Worm (Caenorhabditis elegans) whole organism, L1 larva: ENCODE measurements around the gene lgc-15.

ENCODE experiments used
- C04F5.9 ChIP-seq: sonication (generic microtip); optimal IDR thresholded peaks from 2 replicates; lab custom pipeline; 2016; ENCODE audit warnings: missing genetic modification characterization, missing compliant biosample characterization
- C34B4.2 ChIP-seq: sonication (generic microtip); optimal IDR thresholded peaks from 2 replicates; lab custom pipeline; 2017; ENCODE audit warnings: mild to moderate bottlenecking, missing genetic modification characterization, missing compliant biosample characterization
- Y116A8C.19 ChIP-seq: sonication (generic microtip); optimal IDR thresholded peaks from 2 replicates; lab custom pipeline; 2016; ENCODE audit warnings: missing compliant biosample characterization, missing genetic modification characterization, borderline replicate concordance
- aha-1 ChIP-seq: fragments of 150-350 bp; optimal IDR thresholded peaks from 2 replicates; lab custom pipeline; 2014; ENCODE audit warnings: missing biosample characterization, missing genetic modification characterization
- alr-1 ChIP-seq: fragments of 200-800 bp; sonication (Bioruptor generic); optimal IDR thresholded peaks from 2 replicates; lab custom pipeline; 2018; ENCODE audit warnings: borderline replicate concordance, mild to moderate bottlenecking, missing genetic modification characterization, missing compliant biosample characterization
- aly-2 ChIP-seq: fragments of 150-350 bp; optimal IDR thresholded peaks from 2 replicates; lab custom pipeline; 2014; ENCODE audit warnings: missing biosample characterization, missing genetic modification characterization
- ama-1 ChIP-seq: fragments of 150-350 bp; optimal IDR thresholded peaks from 2 replicates; lab custom pipeline; 2014
- blmp-1 ChIP-seq: fragments of 150-350 bp; optimal IDR thresholded peaks from 2 replicates; lab custom pipeline; 2014; ENCODE audit warnings: missing biosample characterization, missing genetic modification characterization
- ceh-63 ChIP-seq: fragments of 200-800 bp; sonication (Bioruptor generic); optimal IDR thresholded peaks from 2 replicates; lab custom pipeline; 2018; ENCODE audit warnings: mild to moderate bottlenecking, missing genetic modification characterization, missing compliant biosample characterization
- ceh-88 ChIP-seq: fragments of 200-800 bp; sonication (Bioruptor generic); IDR thresholded peaks from 2 replicates; pipeline ENCODE4 v1.3.6; 2022; ENCODE audit warnings: missing genetic modification characterization, missing compliant biosample characterization
- ces-1 ChIP-seq: fragments of 150-350 bp; optimal IDR thresholded peaks from 2 replicates; lab custom pipeline; 2014; ENCODE audit warnings: missing biosample characterization, missing genetic modification reagents, missing genetic modification characterization
- dpl-1 ChIP-seq, 3 experiments: fragments of 150-350 bp in 2 of 3; sonication (generic microtip) in 1 of 3; optimal IDR thresholded peaks; 2 replicates each; lab custom pipeline; 2014 to 2017; ENCODE audit warnings: missing biosample characterization in 3 of 3, missing genetic modification characterization in 3 of 3, missing genetic modification reagents in 3 of 3
- dsc-1 ChIP-seq: sonication (generic microtip); optimal IDR thresholded peaks from 2 replicates; lab custom pipeline; 2016; ENCODE audit warnings: mild to moderate bottlenecking, missing genetic modification characterization, missing compliant biosample characterization
- efl-1 ChIP-seq, 4 experiments: fragments of 150-350 bp; optimal IDR thresholded peaks in 3 of 4; peaks in 1 of 4; 1 replicate in 1 of 4; 2 replicates in 3 of 4; lab custom pipeline; 2014; ENCODE audit warnings: missing biosample characterization in 2 of 4, missing genetic modification characterization in 2 of 4, missing genetic modification reagents in 2 of 4
- efl-3 ChIP-seq: fragments of 200-800 bp; sonication (Bioruptor generic); optimal IDR thresholded peaks from 2 replicates; lab custom pipeline; 2018; ENCODE audit warnings: mild to moderate bottlenecking, missing genetic modification characterization, missing compliant biosample characterization
- elt-2 ChIP-seq: sonication (generic microtip); optimal IDR thresholded peaks from 2 replicates; lab custom pipeline; 2016; ENCODE audit warnings: missing genetic modification characterization, mild to moderate bottlenecking, inconsistent platforms, missing compliant biosample characterization, missing genetic modification reagents
- elt-3 ChIP-seq, 6 experiments: fragments of 150-350 bp in 1 of 6; sonication (generic microtip); optimal IDR thresholded peaks; 2 replicates each; lab custom pipeline; 2017 to 2018; ENCODE audit warnings: missing biosample characterization in 6 of 6, missing genetic modification characterization in 6 of 6, inconsistent platforms in 1 of 6
- ets-5 ChIP-seq: fragments of 200-800 bp; sonication (Bioruptor generic); IDR thresholded peaks from 2 replicates; pipeline ENCODE4 v1.3.6; 2022; ENCODE audit warnings: missing genetic modification characterization, missing compliant biosample characterization
- fos-1 ChIP-seq: fragments of 150-350 bp; optimal IDR thresholded peaks from 2 replicates; lab custom pipeline; 2014; ENCODE audit warnings: missing biosample characterization, missing genetic modification characterization
- hlh-17 ChIP-seq: fragments of 200-800 bp; sonication (Bioruptor generic); optimal IDR thresholded peaks from 2 replicates; lab custom pipeline; 2018; ENCODE audit warnings: missing genetic modification characterization, mild to moderate bottlenecking, missing compliant biosample characterization, moderate library complexity, borderline replicate concordance
- irx-1 ChIP-seq: sonication (generic microtip); optimal IDR thresholded peaks from 2 replicates; lab custom pipeline; 2016; ENCODE audit warnings: missing genetic modification characterization, missing compliant biosample characterization
- lin-14 ChIP-seq: fragments of 200-800 bp; sonication (Bioruptor generic); optimal IDR thresholded peaks from 2 replicates; lab custom pipeline; 2018; ENCODE audit warnings: mild to moderate bottlenecking, missing genetic modification characterization, moderate library complexity, missing compliant biosample characterization
- lin-39 ChIP-seq: fragments of 150-350 bp; optimal IDR thresholded peaks from 2 replicates; lab custom pipeline; 2014; ENCODE audit warnings: missing biosample characterization, missing genetic modification reagents, missing genetic modification characterization
- lsy-2 ChIP-seq, 2 experiments: fragments of 150-350 bp; optimal IDR thresholded peaks; 2 replicates each; lab custom pipeline; 2014; ENCODE audit warnings: missing biosample characterization in 2 of 2, missing genetic modification characterization in 2 of 2
- mab-9 ChIP-seq: fragments of 200-800 bp; sonication (Bioruptor generic); IDR thresholded peaks from 2 replicates; pipeline ENCODE4 v1.3.6; 2022; ENCODE audit warnings: missing genetic modification reagents, missing genetic modification characterization, missing compliant biosample characterization
- nhr-11 ChIP-seq: fragments of 150-350 bp; optimal IDR thresholded peaks from 2 replicates; lab custom pipeline; 2014; ENCODE audit warnings: missing biosample characterization, missing genetic modification characterization
- nhr-12 ChIP-seq: sonication (generic microtip); optimal IDR thresholded peaks from 2 replicates; lab custom pipeline; 2017; ENCODE audit warnings: missing biosample characterization, missing genetic modification characterization
- nhr-19 ChIP-seq: fragments of 200-800 bp; sonication (Bioruptor generic); conservative IDR thresholded peaks from 2 replicates; pipeline ENCODE4 v1.3.6; 2022; ENCODE audit warnings: missing genetic modification characterization, missing compliant biosample characterization
- nhr-237 ChIP-seq: fragments of 150-350 bp; optimal IDR thresholded peaks from 2 replicates; lab custom pipeline; 2014; ENCODE audit warnings: missing biosample characterization, missing genetic modification characterization
- nhr-28 ChIP-seq: fragments of 150-350 bp; optimal IDR thresholded peaks from 2 replicates; lab custom pipeline; 2014; ENCODE audit warnings: missing biosample characterization, missing genetic modification characterization
- nhr-76 ChIP-seq: sonication (generic microtip); optimal IDR thresholded peaks from 2 replicates; lab custom pipeline; 2017; ENCODE audit warnings: missing biosample characterization, missing genetic modification characterization
- nhr-84 ChIP-seq: sonication (generic microtip); optimal IDR thresholded peaks from 2 replicates; lab custom pipeline; 2017; ENCODE audit warnings: missing biosample characterization, missing genetic modification characterization
- nhr-85 ChIP-seq: sonication (generic microtip); peaks from one replicate; lab custom pipeline; 2016; ENCODE audit warnings: missing genetic modification characterization, inconsistent platforms, missing compliant biosample characterization
- pag-3 ChIP-seq: sonication (generic microtip); optimal IDR thresholded peaks from 2 replicates; lab custom pipeline; 2017; ENCODE audit warnings: missing genetic modification characterization, mild to moderate bottlenecking, missing compliant biosample characterization, antibody characterized with exemption, borderline replicate concordance; ENCODE audit not compliant: insufficient read depth
- rnt-1 ChIP-seq: sonication (generic microtip); optimal IDR thresholded peaks from 2 replicates; lab custom pipeline; 2016; ENCODE audit warnings: mild to moderate bottlenecking, missing genetic modification characterization, moderate library complexity, missing compliant biosample characterization
- skn-1 ChIP-seq: fragments of 150-350 bp; optimal IDR thresholded peaks from 2 replicates; lab custom pipeline; 2014; ENCODE audit warnings: missing biosample characterization, missing genetic modification characterization
- snu-23 ChIP-seq: sonication (generic microtip); optimal IDR thresholded peaks from 2 replicates; lab custom pipeline; 2016; ENCODE audit warnings: missing genetic modification characterization, missing compliant biosample characterization
- sptf-1 ChIP-seq: fragments of 150-350 bp; optimal IDR thresholded peaks from 2 replicates; lab custom pipeline; 2014; ENCODE audit warnings: missing biosample characterization, missing genetic modification characterization
- swsn-7 ChIP-seq: sonication (generic microtip); optimal IDR thresholded peaks from 2 replicates; lab custom pipeline; 2016; ENCODE audit warnings: missing genetic modification characterization, missing compliant biosample characterization
- tlp-1 ChIP-seq: fragments of 150-350 bp; optimal IDR thresholded peaks from 2 replicates; lab custom pipeline; 2014; ENCODE audit warnings: missing biosample characterization, missing genetic modification characterization
- unc-130 ChIP-seq: fragments of 150-350 bp; optimal IDR thresholded peaks from 2 replicates; lab custom pipeline; 2017; ENCODE audit warnings: missing biosample characterization, missing genetic modification characterization, inconsistent platforms
- unc-30 ChIP-seq: sonication (generic microtip); optimal IDR thresholded peaks from 2 replicates; lab custom pipeline; 2017; ENCODE audit warnings: missing biosample characterization, missing genetic modification characterization
- vab-15 ChIP-seq: sonication (generic microtip); optimal IDR thresholded peaks from 2 replicates; lab custom pipeline; 2017; ENCODE audit warnings: missing genotype, mild to moderate bottlenecking, missing genetic modification characterization, missing compliant biosample characterization
- zag-1 ChIP-seq: fragments of 150-350 bp; optimal IDR thresholded peaks from 2 replicates; lab custom pipeline; 2014; ENCODE audit warnings: missing biosample characterization, missing genetic modification characterization
- zip-4 ChIP-seq: fragments of 200-800 bp; sonication (Bioruptor generic); optimal IDR thresholded peaks from 2 replicates; lab custom pipeline; 2018; ENCODE audit warnings: mild to moderate bottlenecking, missing genetic modification characterization, moderate library complexity, missing compliant biosample characterization
- ztf-11 ChIP-seq, 2 experiments: sonication (generic microtip); optimal IDR thresholded peaks; 2 replicates each; lab custom pipeline; 2016 to 2017; ENCODE audit warnings: missing genetic modification characterization in 2 of 2, missing biosample characterization in 1 of 2, missing compliant biosample characterization in 1 of 2

lgc-15 gene

ce11 chrX:12103712-12104111 lies 10.4 kb upstream of the lgc-15 start, which contains the start of gene W03G11.3:
Gene W03G11.3 (minus strand): TSS chrX:12103812.
- TF ChIP-seq ces-1 (GFP tag; lab: Kevin White, UChicago) = no peak
- TF ChIP-seq aly-2 (tag; lab: Kevin White, UChicago) = no peak
- no peak for TF ChIP-seq blmp-1 (tag; lab: Kevin White, UChicago)
- no peak for TF ChIP-seq hlh-17 (GFP tag; lab: Kevin White, UChicago)
- TF ChIP-seq unc-130 (tag; lab: Kevin White, UChicago) = no peak
- TF ChIP-seq dpl-1 (GFP tag; optimal IDR thresholded peaks at IDR 0.05; lab: Kevin White, UChicago) = no peak
- TF ChIP-seq nhr-19 (GFP tag; lab: Robert Waterston, UW) = no peak
- no peak for TF ChIP-seq nhr-85 (tag; lab: Kevin White, UChicago)
- TF ChIP-seq C34B4.2 = no peak
- no peak for TF ChIP-seq nhr-76 (tag; lab: Kevin White, UChicago)
- no peak for TF ChIP-seq sptf-1 (tag; lab: Kevin White, UChicago)
- no peak for TF ChIP-seq lin-14 (GFP tag; lab: Kevin White, UChicago)
- no peak for TF ChIP-seq nhr-12 (tag; lab: Kevin White, UChicago)
- no peak for TF ChIP-seq snu-23
- no peak for TF ChIP-seq Y116A8C.19 (tag; lab: Kevin White, UChicago)
- no peak for TF ChIP-seq lsy-2 (tag; optimal IDR thresholded peaks at IDR 0.05; lab: Kevin White, UChicago)
- TF ChIP-seq zag-1 (tag; lab: Kevin White, UChicago) = no peak
- no peak for TF ChIP-seq mab-9 (GFP tag; lab: Robert Waterston, UW)
- no peak for TF ChIP-seq elt-2 (tag; lab: Kevin White, UChicago)

- TF ChIP-seq fos-1 (tag; lab: Kevin White, UChicago) (no peak), pag-3 (peak; percentile 7)
Measured at ce11 chrX:12104630-12105029, 9.5 kb upstream of the lgc-15 start, which contains the start of gene col-181. Gene col-181 (plus strand): TSS chrX:12104930.

ce11 chrX:12105458-12105857 lies 8.7 kb upstream of the lgc-15 start:
- no peak for TF ChIP-seq hlh-17 (GFP tag; lab: Kevin White, UChicago)
- no peak for TF ChIP-seq dpl-1 (GFP tag; optimal IDR thresholded peaks at IDR 0.05; lab: Kevin White, UChicago)
- TF ChIP-seq efl-3 (GFP tag; lab: Kevin White, UChicago) = no peak
- no peak for TF ChIP-seq ama-1 (lab: Kevin White, UChicago)
- no peak for TF ChIP-seq elt-3 (tag; optimal IDR thresholded peaks at IDR 0.05; lab: Kevin White, UChicago)
- no peak for TF ChIP-seq zip-4 (GFP tag; lab: Kevin White, UChicago)
- no peak for TF ChIP-seq skn-1 (tag; lab: Kevin White, UChicago)
- no peak for TF ChIP-seq vab-15 (tag; lab: Kevin White, UChicago)
- TF ChIP-seq fos-1 (tag; lab: Kevin White, UChicago) = no peak
- TF ChIP-seq unc-30 (tag; lab: Kevin White, UChicago) = no peak
- no peak for TF ChIP-seq nhr-11
- TF ChIP-seq nhr-28 (tag; lab: Kevin White, UChicago) = no peak
- TF ChIP-seq nhr-237 (tag; lab: Kevin White, UChicago) = no peak

- TF ChIP-seq C34B4.2 (no peak), rnt-1 (tag; lab: Kevin White, UChicago) (peak; percentile 84), C04F5.9 (tag; lab: Kevin White, UChicago) (peak; percentile 35), elt-2 (tag; lab: Kevin White, UChicago) (peak; percentile 38), aha-1 (tag; lab: Kevin White, UChicago) (no peak), irx-1 (tag; lab: Kevin White, UChicago) (peak; percentile 74), lin-14 (GFP tag; lab: Kevin White, UChicago) (peak; percentile 87), lsy-2 (tag; optimal IDR thresholded peaks at IDR 0.05; lab: Kevin White, UChicago) (peak; percentile 66 to 74), ceh-63 (GFP tag; lab: Kevin White, UChicago) (no peak), unc-30 (tag; lab: Kevin White, UChicago) (no peak), nhr-84 (no peak), ztf-11 (tag; optimal IDR thresholded peaks at IDR 0.05; lab: Kevin White, UChicago) (peak in 1 of 2 experiments; percentile 79), alr-1 (tag; lab: Kevin White, UChicago) (no peak), ceh-88 (GFP tag; lab: Robert Waterston, UW) (peak; percentile 50; the same call in 1 of the 2 replicates), tlp-1 (tag; lab: Kevin White, UChicago) (no peak), efl-1 (optimal IDR thresholded peaks at IDR 0.05; lab: Kevin White, UChicago) (peak; percentile 39 to 40), efl-1 (GFP tag; optimal IDR thresholded peaks at IDR 0.05 in 1 of 2; lab: Kevin White, UChicago) (peak; percentile 11 to 93), lin-39 (tag; lab: Kevin White, UChicago) (no peak), ets-5 (no peak), Y116A8C.19 (tag; lab: Kevin White, UChicago) (no peak), swsn-7 (peak; percentile 85), nhr-12 (tag; lab: Kevin White, UChicago) (no peak), nhr-237 (tag; lab: Kevin White, UChicago) (no peak), nhr-76 (tag; lab: Kevin White, UChicago) (no peak), dsc-1 (tag; lab: Kevin White, UChicago) (peak; percentile 95)
Measured at ce11 chrX:12106004-12106403, 8.1 kb upstream of the lgc-15 start.
